Worm (Caenorhabditis elegans): ENCODE data around the gene K07F5.17.

K07F5.17 gene

ce11 chrIV:9852250-9852649 is 10.1 kb downstream of the K07F5.17 start, which contains the start of gene ssq-1:
ssq-1 (plus strand) TSS chrIV:9852550.
- TF ChIP-seq R02D3.7 (tag; optimal IDR thresholded peaks at IDR 0.05) (no peak), ZK546.5 (tag; optimal IDR thresholded peaks at IDR 0.05) (no peak), pha-4 (tag; optimal IDR thresholded peaks at IDR 0.05) (no peak), nhr-43 (tag; optimal IDR thresholded peaks at IDR 0.05; ENCODE audit: poor library complexity, severe bottlenecking) (no peak), hmg-11 (tag; optimal IDR thresholded peaks at IDR 0.05) (no peak), ceh-28 (tag; optimal IDR thresholded peaks at IDR 0.05) (no peak)

- TF ChIP-seq egl-5 (tag; optimal IDR thresholded peaks at IDR 0.05) (no peak), daf-12 (tag; optimal IDR thresholded peaks at IDR 0.05) (no peak), nhr-23 (tag; optimal IDR thresholded peaks at IDR 0.05) (no peak), hmg-11 (tag; optimal IDR thresholded peaks at IDR 0.05) (no peak), elt-2 (tag; optimal IDR thresholded peaks at IDR 0.05) (no peak), R02D3.7 (tag; optimal IDR thresholded peaks at IDR 0.05) (no peak), nhr-25 (tag; optimal IDR thresholded peaks at IDR 0.05) (no peak), ztf-4 (tag; optimal IDR thresholded peaks at IDR 0.05) (no peak), lsy-12 (tag; optimal IDR thresholded peaks at IDR 0.05) (no peak), tbx-2 (tag; optimal IDR thresholded peaks at IDR 0.05) (no peak), nhr-67 (tag; optimal IDR thresholded peaks at IDR 0.05) (no peak), eor-1 (tag; optimal IDR thresholded peaks at IDR 0.05) (no peak), unc-62 (GFP tag; optimal IDR thresholded peaks at IDR 0.05) (no peak), fkh-2 (tag; optimal IDR thresholded peaks at IDR 0.05) (no peak), ztf-11 (tag; optimal IDR thresholded peaks at IDR 0.05) (no peak), pha-4 (tag; optimal IDR thresholded peaks at IDR 0.05) (no peak), mml-1 (tag; optimal IDR thresholded peaks at IDR 0.05) (no peak), ZK546.5 (tag; optimal IDR thresholded peaks at IDR 0.05) (no peak), pqm-1 (tag; optimal IDR thresholded peaks at IDR 0.05) (no peak), skn-1 (tag; optimal IDR thresholded peaks at IDR 0.05) (no peak)
Observed at ce11 chrIV:9852818-9853466, 10.8 kb downstream of the K07F5.17 start.

ce11 chrIV:9854952-9855351 is 12.8 kb downstream of the K07F5.17 start:
- TF ChIP-seq nhr-77 (tag; optimal IDR thresholded peaks at IDR 0.05) (no peak), ceh-82 (tag; optimal IDR thresholded peaks at IDR 0.05) (no peak), eor-1 (tag; optimal IDR thresholded peaks at IDR 0.05) (no peak), nhr-43 (tag; optimal IDR thresholded peaks at IDR 0.05; ENCODE audit: poor library complexity, severe bottlenecking) (no peak), nhr-12 (tag; optimal IDR thresholded peaks at IDR 0.05) (no peak), pha-4 (tag; optimal IDR thresholded peaks at IDR 0.05) (peak; percentile 73), ceh-16 (tag; optimal IDR thresholded peaks at IDR 0.05) (no peak), elt-2 (tag; optimal IDR thresholded peaks at IDR 0.05) (peak; percentile 64), nhr-25 (tag; optimal IDR thresholded peaks at IDR 0.05) (no peak), pqm-1 (tag; optimal IDR thresholded peaks at IDR 0.05) (peak; percentile 39), ceh-9 (tag; optimal IDR thresholded peaks at IDR 0.05) (no peak), ZK546.5 (tag; optimal IDR thresholded peaks at IDR 0.05) (no peak), nhr-11 (tag; optimal IDR thresholded peaks at IDR 0.05) (no peak), daf-12 (tag; optimal IDR thresholded peaks at IDR 0.05) (no peak), elt-1 (tag; optimal IDR thresholded peaks at IDR 0.05) (no peak), skn-1 (tag; optimal IDR thresholded peaks at IDR 0.05) (no peak), egl-27 (tag; optimal IDR thresholded peaks at IDR 0.05) (no peak), lin-15B (tag; optimal IDR thresholded peaks at IDR 0.05) (no peak), egl-5 (tag; optimal IDR thresholded peaks at IDR 0.05) (no peak), elt-3 (tag; optimal IDR thresholded peaks at IDR 0.05) (no peak), unc-39 (tag; optimal IDR thresholded peaks at IDR 0.05) (no peak), aly-2 (tag; optimal IDR thresholded peaks at IDR 0.05) (no peak), sea-2 (GFP tag; optimal IDR thresholded peaks at IDR 0.05) (no peak)

- TF ChIP-seq unc-62 (GFP tag; optimal IDR thresholded peaks at IDR 0.05) = no peak
- TF ChIP-seq aly-2 (tag; optimal IDR thresholded peaks at IDR 0.05) = no peak
- TF ChIP-seq skn-1 (tag; optimal IDR thresholded peaks at IDR 0.05) = no peak
- no peak for TF ChIP-seq fkh-10 (GFP tag; optimal IDR thresholded peaks at IDR 0.05)
- TF ChIP-seq nhr-76 (tag; optimal IDR thresholded peaks at IDR 0.05) = no peak
- TF ChIP-seq nhr-237 (tag; optimal IDR thresholded peaks at IDR 0.05) = no peak
- TF ChIP-seq fkh-2 (tag; optimal IDR thresholded peaks at IDR 0.05) = no peak
- TF ChIP-seq ceh-28 (tag; optimal IDR thresholded peaks at IDR 0.05) = no peak
- no peak for TF ChIP-seq egl-27 (tag; optimal IDR thresholded peaks at IDR 0.05)
- no peak for TF ChIP-seq egl-5 (tag; optimal IDR thresholded peaks at IDR 0.05)
- TF ChIP-seq elt-1 (tag; optimal IDR thresholded peaks at IDR 0.05) = no peak
- no peak for TF ChIP-seq unc-39 (tag; optimal IDR thresholded peaks at IDR 0.05)
- no peak for TF ChIP-seq ceh-16 (tag; optimal IDR thresholded peaks at IDR 0.05)
- no peak for TF ChIP-seq R02D3.7 (tag; optimal IDR thresholded peaks at IDR 0.05)
- no peak for TF ChIP-seq hmg-11 (tag; optimal IDR thresholded peaks at IDR 0.05)
Observed at ce11 chrIV:9855712-9856111, 13.5 kb downstream of the K07F5.17 start, which contains the start of gene K07F5.12. K07F5.12 (plus strand) TSS chrIV:9856012.
